Fruit fly (Drosophila melanogaster) whole organism, embryonic: ENCODE measurements around the gene lectin-30A.

ENCODE experiments used
- Bgb ChIP-seq: fragments of 200-800 bp; sonication (Bioruptor generic); IDR thresholded peaks from 2 replicates; pipeline ENCODE4 v1.3.6; 2022; ENCODE audit warnings: missing biosample characterization, missing genetic modification characterization; ENCODE audit not compliant: partially characterized antibody
- Blimp-1 ChIP-seq: fragments of 200-800 bp; sonication (Bioruptor generic); optimal IDR thresholded peaks from 3 replicates; lab custom pipeline; 2018; ENCODE audit warnings: missing biosample characterization, missing genetic modification characterization, mild to moderate bottlenecking, moderate library complexity, missing genetic modification reagents
- CG10274 ChIP-seq: fragments of 200-800 bp; sonication (Bioruptor generic); optimal IDR thresholded peaks from 3 replicates; lab custom pipeline; 2017; ENCODE audit warnings: missing biosample characterization, mild to moderate bottlenecking, missing genetic modification characterization
- CG10543 ChIP-seq: fragments of 200-800 bp; sonication (Bioruptor generic); optimal IDR thresholded peaks from 3 replicates; lab custom pipeline; 2017; ENCODE audit warnings: missing biosample characterization, mild to moderate bottlenecking, missing genetic modification characterization, moderate library complexity
- CG10959 ChIP-seq: fragments of 200-800 bp; sonication (Bioruptor generic); IDR thresholded peaks from 2 replicates; pipeline ENCODE4 v1.3.6; 2022; ENCODE audit warnings: missing biosample characterization, missing genetic modification characterization
- CG11504 ChIP-seq: fragments of 200-800 bp; sonication (Bioruptor generic); optimal IDR thresholded peaks from 3 replicates; lab custom pipeline; 2019; ENCODE audit warnings: missing biosample characterization, mild to moderate bottlenecking, missing genetic modification characterization, moderate library complexity
- CG12155 ChIP-seq: fragments of 200-800 bp; sonication (Bioruptor generic); optimal IDR thresholded peaks from 3 replicates; lab custom pipeline; 2016; ENCODE audit warnings: missing biosample characterization, missing genetic modification characterization
- CG12219 ChIP-seq: fragments of 200-800 bp; sonication (Bioruptor generic); optimal IDR thresholded peaks from 3 replicates; lab custom pipeline; 2018; ENCODE audit warnings: missing biosample characterization, mild to moderate bottlenecking, missing genetic modification characterization
- CG12299 ChIP-seq: fragments of 200-800 bp; sonication (Bioruptor generic); optimal IDR thresholded peaks from 2 replicates; lab custom pipeline; 2018; ENCODE audit warnings: missing biosample characterization, mild to moderate bottlenecking, missing genetic modification characterization
- CG12744 ChIP-seq: fragments of 200-800 bp; sonication (Bioruptor generic); optimal IDR thresholded peaks from 2 replicates; lab custom pipeline; 2016; ENCODE audit warnings: missing biosample characterization, missing genetic modification characterization
- CG13775 ChIP-seq: fragments of 200-800 bp; sonication (Bioruptor generic); optimal IDR thresholded peaks from 3 replicates; lab custom pipeline; 2017; ENCODE audit warnings: missing biosample characterization, mild to moderate bottlenecking, missing genetic modification characterization
- CG16815 ChIP-seq: fragments of 200-800 bp; sonication (Bioruptor generic); optimal IDR thresholded peaks from 3 replicates; lab custom pipeline; 2017; ENCODE audit warnings: missing biosample characterization, mild to moderate bottlenecking, missing genetic modification characterization
- CG17186 ChIP-seq: fragments of 200-800 bp; sonication (Bioruptor generic); optimal IDR thresholded peaks from 3 replicates; lab custom pipeline; 2017; ENCODE audit warnings: missing biosample characterization, missing genetic modification reagents, missing genetic modification characterization
- CG17568 ChIP-seq: fragments of 200-800 bp; sonication (Bioruptor generic); optimal IDR thresholded peaks from 2 replicates; lab custom pipeline; 2018; ENCODE audit warnings: missing biosample characterization, mild to moderate bottlenecking, missing genetic modification characterization, moderate library complexity
- CG3281 ChIP-seq: fragments of 200-800 bp; sonication (Bioruptor generic); optimal IDR thresholded peaks from 3 replicates; lab custom pipeline; 2017; ENCODE audit warnings: missing biosample characterization, mild to moderate bottlenecking, missing genetic modification characterization
- CG33557 ChIP-seq: fragments of 200-800 bp; sonication (Bioruptor generic); optimal IDR thresholded peaks from 2 replicates; lab custom pipeline; 2019; ENCODE audit warnings: missing biosample characterization, mild to moderate bottlenecking, missing genetic modification characterization, moderate library complexity
- CG4424 ChIP-seq: fragments of 200-800 bp; sonication (Bioruptor generic); optimal IDR thresholded peaks from 3 replicates; lab custom pipeline; 2016; ENCODE audit warnings: missing biosample characterization, missing genetic modification characterization
- CG4730 ChIP-seq: fragments of 200-800 bp; sonication (Bioruptor generic); IDR thresholded peaks from 2 replicates; pipeline ENCODE4 v1.3.6; 2022; ENCODE audit warnings: missing biosample characterization, missing genetic modification characterization
- CG7786 ChIP-seq: fragments of 200-800 bp; sonication (Bioruptor generic); optimal IDR thresholded peaks from 2 replicates; lab custom pipeline; 2016; ENCODE audit warnings: missing biosample characterization, missing genetic modification characterization
- CG9437 ChIP-seq: fragments of 200-800 bp; sonication (Bioruptor generic); optimal IDR thresholded peaks from 2 replicates; lab custom pipeline; 2018; ENCODE audit warnings: missing biosample characterization, mild to moderate bottlenecking, missing genetic modification characterization
- CG9727 ChIP-seq: fragments of 200-800 bp; sonication (Bioruptor generic); optimal IDR thresholded peaks from 3 replicates; lab custom pipeline; 2017; ENCODE audit warnings: missing biosample characterization, mild to moderate bottlenecking, missing genetic modification characterization
- CG9817 ChIP-seq: fragments of 200-800 bp; sonication (Bioruptor generic); optimal IDR thresholded peaks from 2 replicates; lab custom pipeline; 2018; ENCODE audit warnings: missing biosample characterization, mild to moderate bottlenecking, missing genetic modification characterization, moderate library complexity
- Deaf1 ChIP-seq: fragments of 200-800 bp; optimal IDR thresholded peaks from 3 replicates; lab custom pipeline; 2019; ENCODE audit warnings: missing biosample characterization, mild to moderate bottlenecking, missing genetic modification characterization, moderate library complexity
- E2f1 ChIP-seq: fragments of 200-800 bp; sonication (Bioruptor generic); IDR thresholded peaks from 2 replicates; pipeline ENCODE4 v1.3.6; 2022; ENCODE audit warnings: missing biosample characterization, missing genetic modification characterization
- Ets97D ChIP-seq: fragments of 200-800 bp; sonication (Bioruptor generic); optimal IDR thresholded peaks from 3 replicates; lab custom pipeline; 2016; ENCODE audit warnings: missing biosample characterization, missing genetic modification characterization
- Gug ChIP-seq: fragments of 200-800 bp; sonication (Bioruptor generic); IDR thresholded peaks from 4 replicates; pipeline ENCODE4 v1.3.6; 2022; ENCODE audit warnings: missing biosample characterization, missing genetic modification characterization
- Jarid2 ChIP-seq: fragments of 200-800 bp; sonication (Bioruptor generic); optimal IDR thresholded peaks from 3 replicates; lab custom pipeline; 2017; ENCODE audit warnings: mild to moderate bottlenecking, missing biosample characterization, missing genetic modification reagents, missing genetic modification characterization
- NC2β ChIP-seq: fragments of 200-800 bp; sonication (Bioruptor generic); optimal IDR thresholded peaks from 2 replicates; lab custom pipeline; 2016; ENCODE audit warnings: missing biosample characterization, missing genetic modification characterization
- Ravus ChIP-seq: fragments of 200-800 bp; sonication (Bioruptor generic); IDR thresholded peaks from 2 replicates; pipeline ENCODE4 v1.3.6; 2022; ENCODE audit warnings: missing biosample characterization, missing genetic modification characterization
- abd-A ChIP-seq: fragments of 200-800 bp; sonication (Bioruptor generic); optimal IDR thresholded peaks from 3 replicates; lab custom pipeline; 2019; ENCODE audit warnings: missing biosample characterization, mild to moderate bottlenecking, missing genetic modification characterization, moderate library complexity
- ase ChIP-seq: fragments of 200-800 bp; sonication (Bioruptor generic); IDR thresholded peaks from 3 replicates; pipeline ENCODE4 v1.3.6; 2022; ENCODE audit warnings: missing biosample characterization, missing genetic modification characterization
- ash1 ChIP-seq: fragments of 200-800 bp; sonication (Bioruptor generic); optimal IDR thresholded peaks from 2 replicates; lab custom pipeline; 2018; ENCODE audit warnings: missing biosample characterization, mild to moderate bottlenecking, missing genetic modification characterization
- bbx ChIP-seq: fragments of 200-800 bp; sonication (Bioruptor generic); IDR thresholded peaks from 2 replicates; pipeline ENCODE4 v1.3.6; 2022; ENCODE audit warnings: missing biosample characterization, missing genetic modification characterization; ENCODE audit not compliant: partially characterized antibody
- bcd ChIP-seq: fragments of 200-800 bp; sonication (Bioruptor generic); optimal IDR thresholded peaks from 2 replicates; lab custom pipeline; 2017; ENCODE audit warnings: missing biosample characterization, mild to moderate bottlenecking, missing genetic modification characterization
- btn ChIP-seq: fragments of 200-800 bp; sonication (Bioruptor generic); optimal IDR thresholded peaks from 2 replicates; lab custom pipeline; 2016; ENCODE audit warnings: missing biosample characterization, missing genetic modification characterization
- cg ChIP-seq: fragments of 200-800 bp; sonication (Bioruptor generic); optimal IDR thresholded peaks from 3 replicates; lab custom pipeline; 2019; ENCODE audit warnings: missing biosample characterization, mild to moderate bottlenecking, missing genetic modification characterization, moderate library complexity
- crol ChIP-seq: fragments of 200-800 bp; sonication (Bioruptor generic); IDR thresholded peaks from 2 replicates; pipeline ENCODE4 v1.3.6; 2022; ENCODE audit warnings: missing biosample characterization, missing genetic modification characterization
- fru ChIP-seq: fragments of >200 bp; optimal IDR thresholded peaks from 2 replicates; lab custom pipeline; 2017
- hkb ChIP-seq, 2 experiments: fragments of 200-800 bp in 1 of 2; fragments of >200 bp in 1 of 2; sonication (Bioruptor generic) in 1 of 2; IDR thresholded peaks in 1 of 2; optimal IDR thresholded peaks in 1 of 2; 2 replicates each; pipeline versions ENCODE4 v1.3.6 to Lab custom; 2017 to 2022; ENCODE audit warnings: missing biosample characterization in 1 of 2, missing genetic modification characterization in 1 of 2
- ind ChIP-seq: fragments of 200-800 bp; sonication (Bioruptor generic); optimal IDR thresholded peaks from 3 replicates; lab custom pipeline; 2016; ENCODE audit warnings: missing biosample characterization, missing genetic modification characterization
- ken ChIP-seq: fragments of 200-800 bp; sonication (Bioruptor generic); IDR thresholded peaks from 3 replicates; pipeline ENCODE4 v1.3.6; 2022; ENCODE audit warnings: missing biosample characterization, missing genetic modification characterization
- nmo ChIP-seq: fragments of 200-800 bp; sonication (Bioruptor generic); optimal IDR thresholded peaks from 2 replicates; lab custom pipeline; 2018; ENCODE audit warnings: missing biosample characterization, mild to moderate bottlenecking, missing genetic modification characterization, moderate library complexity
- odd ChIP-seq: fragments of 200-800 bp; sonication (Bioruptor generic); optimal IDR thresholded peaks from 2 replicates; lab custom pipeline; 2017; ENCODE audit warnings: missing biosample characterization, mild to moderate bottlenecking, missing genetic modification characterization
- peb ChIP-seq: fragments of 200-800 bp; sonication (Bioruptor generic); IDR thresholded peaks from 2 replicates; pipeline ENCODE4 v1.3.6; 2022; ENCODE audit warnings: missing biosample characterization, missing genetic modification characterization
- prd ChIP-seq, 3 experiments: fragments of >200 bp in 2 of 3; fragments of 200-800 bp in 1 of 3; sonication (Bioruptor generic) in 1 of 3; optimal IDR thresholded peaks in 2 of 3; IDR thresholded peaks in 1 of 3; 2 replicates in 2 of 3; 3 replicates in 1 of 3; pipeline versions ENCODE4 v1.3.6 to Lab custom; 2017 to 2022; ENCODE audit warnings: missing biosample characterization in 1 of 3, missing genetic modification characterization in 1 of 3
- pros ChIP-seq: fragments of 200-800 bp; sonication (Bioruptor generic); optimal IDR thresholded peaks from 3 replicates; lab custom pipeline; 2019; ENCODE audit warnings: missing biosample characterization, mild to moderate bottlenecking, missing genetic modification characterization, moderate library complexity
- sd ChIP-seq: fragments of 200-800 bp; sonication (Bioruptor generic); optimal IDR thresholded peaks from 3 replicates; lab custom pipeline; 2018; ENCODE audit warnings: missing biosample characterization, mild to moderate bottlenecking, missing genetic modification characterization, moderate library complexity
- sisA ChIP-seq: fragments of 200-800 bp; sonication (Bioruptor generic); IDR thresholded peaks from 2 replicates; pipeline ENCODE4 v1.3.6; 2022; ENCODE audit warnings: missing biosample characterization, missing genetic modification characterization
- slou ChIP-seq: fragments of 200-800 bp; sonication (Bioruptor generic); optimal IDR thresholded peaks from 3 replicates; lab custom pipeline; 2016; ENCODE audit warnings: missing biosample characterization, missing genetic modification characterization
- zfh2 ChIP-seq: fragments of 200-800 bp; sonication (Bioruptor generic); optimal IDR thresholded peaks from 2 replicates; lab custom pipeline; 2016; ENCODE audit warnings: missing biosample characterization, missing genetic modification characterization

The lectin-30A gene

dm6 chr2L:9235556-9236001, 19.1 kb downstream of the lectin-30A start (continued):
- TF ChIP-seq CG4424: peak; percentile 32
- TF ChIP-seq Gug: no peak
- peak; percentile 52 for TF ChIP-seq sisA (GFP tag; lab: Robert Waterston, UW)
- TF ChIP-seq cg (GFP tag; lab: Kevin White, UChicago): no peak
- TF ChIP-seq Jarid2 (GFP tag; lab: Kevin White, UChicago): no peak
- no peak for TF ChIP-seq hkb (optimal IDR thresholded peaks at IDR 0.05; lab: Kevin White, UChicago)
- TF ChIP-seq hkb (GFP tag; IDR thresholded peaks at IDR 0.05; lab: Robert Waterston, UW): peak; percentile 68
- peak; percentile 91 for TF ChIP-seq abd-A (tag; lab: Kevin White, UChicago)
- no peak for TF ChIP-seq ken
- TF ChIP-seq CG4730: no peak
- no peak for TF ChIP-seq CG10543 (GFP tag; lab: Kevin White, UChicago)
- TF ChIP-seq CG17568 (GFP tag; lab: Kevin White, UChicago): no peak
- TF ChIP-seq slou (GFP tag; lab: Kevin White, UChicago): no peak
- TF ChIP-seq zfh2 (GFP tag; lab: Kevin White, UChicago): no peak
- TF ChIP-seq ash1 (GFP tag; lab: Kevin White, UChicago): no peak
- no peak for TF ChIP-seq CG16815 (GFP tag; lab: Kevin White, UChicago)
- no peak for TF ChIP-seq fru (lab: Kevin White, UChicago)
- no peak for TF ChIP-seq CG10274 (GFP tag; lab: Kevin White, UChicago)
- no peak for TF ChIP-seq CG12155 (GFP tag; lab: Kevin White, UChicago)
- TF ChIP-seq CG9817 (tag; lab: Kevin White, UChicago): peak; percentile 33
- TF ChIP-seq bcd (GFP tag; lab: Kevin White, UChicago): peak; percentile 23
- TF ChIP-seq CG3281 (GFP tag; lab: Kevin White, UChicago): peak; percentile 58
- TF ChIP-seq nmo (GFP tag; lab: Kevin White, UChicago): peak; percentile 37
- no peak for TF ChIP-seq CG33557
- peak; percentile 18 for TF ChIP-seq CG9727
- peak; percentile 11 for TF ChIP-seq Ravus (GFP tag; lab: Robert Waterston, UW)
- TF ChIP-seq sd (tag; lab: Kevin White, UChicago): peak; percentile 66
- TF ChIP-seq CG13775 (GFP tag; lab: Kevin White, UChicago): peak; percentile 37
- peak; percentile 47; the same call in 1 of the 2 replicates for TF ChIP-seq E2f1 (GFP tag; lab: Robert Waterston, UW)
- TF ChIP-seq Blimp-1 (GFP tag; lab: Kevin White, UChicago): peak; percentile 17
- TF ChIP-seq Bgb (GFP tag; lab: Robert Waterston, UW): no peak
- TF ChIP-seq btn (GFP tag; lab: Kevin White, UChicago): no peak
- no peak for TF ChIP-seq odd (GFP tag; lab: Kevin White, UChicago)
- TF ChIP-seq pros (GFP tag; lab: Kevin White, UChicago): no peak
- TF ChIP-seq ind: peak; percentile 46
- no peak for TF ChIP-seq peb (GFP tag; lab: Robert Waterston, UW)
- peak; percentile 41 for TF ChIP-seq CG12219 (GFP tag; lab: Kevin White, UChicago)
- TF ChIP-seq crol (GFP tag; lab: Robert Waterston, UW): no peak
- no peak for TF ChIP-seq Ets97D (GFP tag; lab: Kevin White, UChicago)
- TF ChIP-seq CG9437 (GFP tag; lab: Kevin White, UChicago): peak; percentile 26
- no peak for TF ChIP-seq bbx (GFP tag; lab: Robert Waterston, UW)
- TF ChIP-seq ase: 0 out of 3 replicates have a peak, but pooled peaks have one; percentile 18
- TF ChIP-seq CG12744 (GFP tag; lab: Kevin White, UChicago): no peak
- no peak for TF ChIP-seq CG17186 (GFP tag; lab: Kevin White, UChicago)
- TF ChIP-seq Deaf1 (tag; lab: Kevin White, UChicago): peak; percentile 27
- TF ChIP-seq CG12299: no peak
- TF ChIP-seq NC2β (GFP tag; lab: Kevin White, UChicago): no peak
- no peak for TF ChIP-seq CG7786 (GFP tag; lab: Kevin White, UChicago)
- no peak for TF ChIP-seq CG10959 (GFP tag; lab: Robert Waterston, UW)
- no peak for TF ChIP-seq prd (optimal IDR thresholded peaks at IDR 0.05; lab: Kevin White, UChicago)
- TF ChIP-seq prd (GFP tag; IDR thresholded peaks at IDR 0.05; lab: Robert Waterston, UW): peak; percentile 40; the same call in 2 of the 3 replicates
- peak; percentile 72 for TF ChIP-seq CG11504
